Worm (Caenorhabditis elegans) whole organism, young adult: Measurements from ENCODE around the gene C48B4.6.

ENCODE experiments used
- F49E8.2 ChIP-seq: sonication (generic microtip); optimal IDR thresholded peaks from 3 replicates; lab custom pipeline; 2017; ENCODE audit warnings: missing genetic modification characterization, mild to moderate bottlenecking, missing compliant biosample characterization, antibody characterized with exemption, moderate library complexity; ENCODE audit not compliant: insufficient read depth
- F57C9.4 ChIP-seq: sonication (generic microtip); optimal IDR thresholded peaks from 2 replicates; lab custom pipeline; 2017; ENCODE audit warnings: mild to moderate bottlenecking, missing genetic modification characterization, missing compliant biosample characterization
- ceh-100 ChIP-seq: fragments of 200-800 bp; sonication (Bioruptor generic); IDR thresholded peaks from 2 replicates; pipeline ENCODE4 v1.3.6; 2022; ENCODE audit warnings: missing genetic modification reagents, missing genetic modification characterization, missing compliant biosample characterization
- hsf-1 ChIP-seq: fragments of 200-800 bp; sonication (Bioruptor generic); IDR thresholded peaks from 2 replicates; pipeline ENCODE4 v1.3.6; 2022; ENCODE audit warnings: missing genetic modification reagents, missing genetic modification characterization, missing compliant biosample characterization
- pha-4 ChIP-seq: fragments of 150-350 bp; sonication (generic microtip); optimal IDR thresholded peaks from 2 replicates; lab custom pipeline; 2014; ENCODE audit warnings: missing biosample characterization, missing genetic modification reagents, missing genetic modification characterization
- snpc-3.4 ChIP-seq: sonication (generic microtip); optimal IDR thresholded peaks from 2 replicates; lab custom pipeline; 2017; ENCODE audit warnings: missing genetic modification characterization, mild to moderate bottlenecking, missing compliant biosample characterization, antibody characterized with exemption, moderate library complexity, missing genotype, missing genetic modification reagents
- zfh-2 ChIP-seq: fragments of 200-800 bp; sonication (Bioruptor generic); conservative IDR thresholded peaks from 2 replicates; pipeline ENCODE4 v1.3.6; 2022; ENCODE audit warnings: missing genetic modification reagents, missing genetic modification characterization, missing compliant biosample characterization

- no peak for TF ChIP-seq F57C9.4 (tag; lab: Kevin White, UChicago)
- TF ChIP-seq hsf-1 = no peak
- TF ChIP-seq F49E8.2 = no peak
- TF ChIP-seq snpc-3.4 (tag; lab: Kevin White, UChicago) = no peak
- TF ChIP-seq pha-4 (tag; lab: Kevin White, UChicago) = no peak
- no peak for TF ChIP-seq zfh-2 (GFP tag; lab: Robert Waterston, UW)
- TF ChIP-seq ceh-100 (GFP tag; lab: Robert Waterston, UW) = no peak
Measured at ce11 chrIII:9592118-9592517, 33.8 kb upstream of the C48B4.6 start, which contains the start of gene acox-1.5.
